Worm (Caenorhabditis elegans) whole organism, late embryonic: ENCODE results near the gene Y48C3A.5.

Experiments used
- C08G9.2 ChIP-seq: sonication (generic microtip); optimal IDR thresholded peaks from 2 replicates; lab custom pipeline; 2016; ENCODE audit warnings: mild to moderate bottlenecking, missing genetic modification characterization, moderate library complexity, missing compliant biosample characterization
- F13H6.1 ChIP-seq: sonication (generic microtip); optimal IDR thresholded peaks from 2 replicates; lab custom pipeline; 2016; ENCODE audit warnings: missing genetic modification characterization, missing compliant biosample characterization
- K02D7.2 ChIP-seq: sonication (generic microtip); optimal IDR thresholded peaks from 2 replicates; lab custom pipeline; 2017; ENCODE audit warnings: mild to moderate bottlenecking, missing genetic modification characterization, missing compliant biosample characterization
- ceh-14 ChIP-seq: sonication (generic microtip); optimal IDR thresholded peaks from 2 replicates; lab custom pipeline; 2016; ENCODE audit warnings: missing genotype, missing genetic modification characterization, missing compliant biosample characterization
- ceh-2 ChIP-seq: sonication (generic microtip); optimal IDR thresholded peaks from 2 replicates; lab custom pipeline; 2016; ENCODE audit warnings: missing genotype, missing genetic modification characterization, missing compliant biosample characterization
- ceh-22 ChIP-seq: sonication (generic microtip); optimal IDR thresholded peaks from 2 replicates; lab custom pipeline; 2017; ENCODE audit warnings: missing biosample characterization, missing genetic modification characterization
- ceh-24 ChIP-seq: sonication (generic microtip); optimal IDR thresholded peaks from 2 replicates; lab custom pipeline; 2016; ENCODE audit warnings: mild to moderate bottlenecking, missing genetic modification characterization, missing compliant biosample characterization
- ceh-48 ChIP-seq: sonication (generic microtip); optimal IDR thresholded peaks from 2 replicates; lab custom pipeline; 2016; ENCODE audit warnings: missing genetic modification characterization, inconsistent platforms, missing compliant biosample characterization
- ceh-6 ChIP-seq: fragments of 200-800 bp; sonication (Bioruptor generic); optimal IDR thresholded peaks from 2 replicates; lab custom pipeline; 2018; ENCODE audit warnings: mild to moderate bottlenecking, missing genetic modification characterization, missing compliant biosample characterization
- ceh-9 ChIP-seq: sonication (generic microtip); optimal IDR thresholded peaks from 2 replicates; lab custom pipeline; 2016; ENCODE audit warnings: mild to moderate bottlenecking, missing genetic modification characterization, inconsistent platforms, missing compliant biosample characterization
- che-1 ChIP-seq: sonication (generic microtip); optimal IDR thresholded peaks from 2 replicates; lab custom pipeline; 2016; ENCODE audit warnings: mild to moderate bottlenecking, missing genetic modification characterization, missing compliant biosample characterization
- dmd-4 ChIP-seq: sonication (generic microtip); optimal IDR thresholded peaks from 2 replicates; lab custom pipeline; 2016; ENCODE audit warnings: borderline replicate concordance, missing genetic modification characterization, missing compliant biosample characterization
- elt-2 ChIP-seq: sonication (generic microtip); optimal IDR thresholded peaks from 2 replicates; lab custom pipeline; 2016; ENCODE audit warnings: missing genetic modification reagents, missing genetic modification characterization, missing compliant biosample characterization
- ets-4 ChIP-seq: sonication (generic microtip); optimal IDR thresholded peaks from 2 replicates; lab custom pipeline; 2016; ENCODE audit warnings: missing genetic modification characterization, missing compliant biosample characterization
- eyg-1 ChIP-seq: sonication (generic microtip); optimal IDR thresholded peaks from 2 replicates; lab custom pipeline; 2016; ENCODE audit warnings: missing genotype, missing genetic modification characterization, missing compliant biosample characterization
- fax-1 ChIP-seq: sonication (generic microtip); optimal IDR thresholded peaks from 2 replicates; lab custom pipeline; 2016; ENCODE audit warnings: missing genotype, missing genetic modification characterization, missing compliant biosample characterization
- fkh-10 ChIP-seq: fragments of 150-350 bp; optimal IDR thresholded peaks from 2 replicates; lab custom pipeline; 2014; ENCODE audit warnings: missing biosample characterization, missing genetic modification reagents, missing genetic modification characterization
- hlh-13 ChIP-seq: fragments of 200-800 bp; sonication (Bioruptor generic); optimal IDR thresholded peaks from 2 replicates; lab custom pipeline; 2018; ENCODE audit warnings: mild to moderate bottlenecking, missing genetic modification characterization, missing compliant biosample characterization
- hlh-15 ChIP-seq: sonication (generic microtip); optimal IDR thresholded peaks from 2 replicates; lab custom pipeline; 2016; ENCODE audit warnings: missing genetic modification characterization, missing compliant biosample characterization
- hlh-8 ChIP-seq: sonication (generic microtip); optimal IDR thresholded peaks from 2 replicates; lab custom pipeline; 2016; ENCODE audit warnings: missing genotype, missing genetic modification characterization, missing compliant biosample characterization
- lin-11 ChIP-seq: fragments of 200-800 bp; sonication (Bioruptor generic); optimal IDR thresholded peaks from 2 replicates; lab custom pipeline; 2018; ENCODE audit warnings: mild to moderate bottlenecking, missing genetic modification characterization, missing compliant biosample characterization
- madf-2 ChIP-seq: sonication (generic microtip); optimal IDR thresholded peaks from 2 replicates; lab custom pipeline; 2017; ENCODE audit warnings: missing genetic modification characterization, missing compliant biosample characterization
- mec-3 ChIP-seq: sonication (generic microtip); optimal IDR thresholded peaks from 2 replicates; lab custom pipeline; 2016; ENCODE audit warnings: borderline replicate concordance, missing genetic modification characterization, missing compliant biosample characterization
- nhr-232 ChIP-seq: sonication (generic microtip); optimal IDR thresholded peaks from 2 replicates; lab custom pipeline; 2016; ENCODE audit warnings: missing genetic modification characterization, missing compliant biosample characterization
- odd-2 ChIP-seq: sonication (generic microtip); optimal IDR thresholded peaks from 2 replicates; lab custom pipeline; 2017; ENCODE audit warnings: antibody characterized with exemption, mild to moderate bottlenecking, missing genetic modification characterization, missing compliant biosample characterization
- pag-3 ChIP-seq: sonication (generic microtip); optimal IDR thresholded peaks from 2 replicates; lab custom pipeline; 2016; ENCODE audit warnings: missing compliant biosample characterization, missing genetic modification characterization, borderline replicate concordance
- pat-9 ChIP-seq: fragments of 200-800 bp; sonication (Bioruptor generic); optimal IDR thresholded peaks from 2 replicates; lab custom pipeline; 2018; ENCODE audit warnings: mild to moderate bottlenecking, missing genetic modification characterization, moderate library complexity, missing compliant biosample characterization
- pha-4 ChIP-seq: fragments of 150-350 bp; optimal IDR thresholded peaks from 2 replicates; lab custom pipeline; 2018; ENCODE audit warnings: missing biosample characterization, missing genetic modification reagents, missing genetic modification characterization
- pros-1 ChIP-seq: fragments of 150-350 bp; optimal IDR thresholded peaks from 2 replicates; lab custom pipeline; 2014; ENCODE audit warnings: missing biosample characterization, missing genetic modification reagents, missing genetic modification characterization
- ref-2 ChIP-seq: sonication (generic microtip); optimal IDR thresholded peaks from 2 replicates; lab custom pipeline; 2016; ENCODE audit warnings: missing genetic modification characterization, missing compliant biosample characterization
- sdc-2 ChIP-seq: sonication (generic microtip); optimal IDR thresholded peaks from 2 replicates; lab custom pipeline; 2016; ENCODE audit warnings: missing genotype, missing genetic modification characterization, missing compliant biosample characterization
- sox-2 ChIP-seq: fragments of 200-800 bp; sonication (Bioruptor generic); IDR thresholded peaks from 2 replicates; pipeline ENCODE4 v1.3.6; 2022; ENCODE audit warnings: missing genetic modification reagents, missing genetic modification characterization, missing compliant biosample characterization
- syd-9 ChIP-seq: sonication (generic microtip); optimal IDR thresholded peaks from 2 replicates; lab custom pipeline; 2016; ENCODE audit warnings: mild to moderate bottlenecking, missing genetic modification characterization, moderate library complexity, missing compliant biosample characterization
- tbx-2 ChIP-seq: sonication (generic microtip); optimal IDR thresholded peaks from 2 replicates; lab custom pipeline; 2016; ENCODE audit warnings: missing genetic modification characterization, missing compliant biosample characterization
- ttx-3 ChIP-seq: sonication (generic microtip); optimal IDR thresholded peaks from 2 replicates; lab custom pipeline; 2016; ENCODE audit warnings: missing genetic modification reagents, missing genetic modification characterization, missing compliant biosample characterization
- unc-42 ChIP-seq: sonication (generic microtip); optimal IDR thresholded peaks from 2 replicates; lab custom pipeline; 2016; ENCODE audit warnings: missing genotype, missing genetic modification characterization, missing compliant biosample characterization
- unc-55 ChIP-seq: sonication (generic microtip); optimal IDR thresholded peaks from 2 replicates; lab custom pipeline; 2017; ENCODE audit warnings: missing biosample characterization, missing genetic modification reagents, missing genetic modification characterization
- unc-86 ChIP-seq: sonication (generic microtip); optimal IDR thresholded peaks from 2 replicates; lab custom pipeline; 2016; ENCODE audit warnings: missing genetic modification characterization, missing compliant biosample characterization
- zip-5 ChIP-seq: sonication (generic microtip); optimal IDR thresholded peaks from 2 replicates; lab custom pipeline; 2016; ENCODE audit warnings: missing genetic modification characterization, missing compliant biosample characterization

The Y48C3A.5 gene

ce11 chrII:13270776-13271175 is at the start of gene Y48C3A.5:
TSS of gene Y48C3A.5 (plus strand) at chrII:13271076.
- TF ChIP-seq ceh-24 (tag; lab: Kevin White, UChicago), result no peak
- TF ChIP-seq, all 69 proteins: peak for 0

ce11 chrII:13230489-13231196 is 40.2 kb upstream of the Y48C3A.5 start:
- TF ChIP-seq unc-42 (tag; lab: Kevin White, UChicago), result no peak
- no peak for TF ChIP-seq F13H6.1 (tag; lab: Kevin White, UChicago)
- no peak for TF ChIP-seq C08G9.2 (tag; lab: Kevin White, UChicago)
- no peak for TF ChIP-seq ceh-22 (tag; lab: Kevin White, UChicago)
- TF ChIP-seq nhr-232 (tag; lab: Kevin White, UChicago), result no peak
- no peak for TF ChIP-seq fax-1 (tag; lab: Kevin White, UChicago)
- TF ChIP-seq mec-3 (tag; lab: Kevin White, UChicago), result no peak
- TF ChIP-seq ceh-2, result no peak
- no peak for TF ChIP-seq lin-11 (tag; lab: Kevin White, UChicago)
- no peak for TF ChIP-seq pha-4
- no peak for TF ChIP-seq ets-4 (tag; lab: Kevin White, UChicago)

DNA sequence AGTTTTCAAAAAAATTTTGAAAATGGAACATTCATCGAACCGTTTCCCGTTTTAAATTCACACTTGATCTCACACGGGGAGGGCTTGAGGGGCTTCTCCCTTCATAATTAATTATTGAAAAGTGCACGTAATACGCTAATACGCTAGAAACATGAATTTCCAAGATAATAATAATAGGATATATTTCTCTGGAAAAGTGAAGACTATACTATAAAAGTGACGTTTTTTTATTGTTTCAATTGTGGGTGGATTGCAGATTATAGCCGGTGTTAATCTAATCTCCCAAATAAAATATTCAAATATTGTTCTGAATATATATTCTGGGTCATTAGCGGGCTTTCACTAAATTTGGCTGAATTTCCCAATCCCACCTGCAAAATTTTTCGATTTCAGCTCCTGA is 37.2 kb upstream of the Y48C3A.5 start:
- TF ChIP-seq ceh-9 (tag; lab: Kevin White, UChicago), result no peak
- TF ChIP-seq dmd-4 (tag; lab: Kevin White, UChicago), result no peak
- TF ChIP-seq hlh-13 (GFP tag; lab: Kevin White, UChicago), result no peak
- TF ChIP-seq tbx-2 (tag; lab: Kevin White, UChicago), result no peak
- no peak for TF ChIP-seq unc-86 (tag; lab: Kevin White, UChicago)
- TF ChIP-seq pros-1 (tag; lab: Kevin White, UChicago), result no peak
- no peak for TF ChIP-seq pag-3 (tag; lab: Kevin White, UChicago)
- TF ChIP-seq odd-2 (tag; lab: Kevin White, UChicago), result no peak
- TF ChIP-seq C08G9.2 (tag; lab: Kevin White, UChicago), result no peak
- no peak for TF ChIP-seq zip-5 (tag; lab: Kevin White, UChicago)
- no peak for TF ChIP-seq K02D7.2 (tag; lab: Kevin White, UChicago)
- TF ChIP-seq ceh-48 (tag; lab: Kevin White, UChicago), result no peak
- no peak for TF ChIP-seq pat-9
- no peak for TF ChIP-seq sdc-2
- no peak for TF ChIP-seq syd-9 (tag; lab: Kevin White, UChicago)
- TF ChIP-seq eyg-1 (tag; lab: Kevin White, UChicago), result no peak
- TF ChIP-seq ets-4 (tag; lab: Kevin White, UChicago), result no peak
- TF ChIP-seq, all 69 proteins: peak for 0

DNA sequence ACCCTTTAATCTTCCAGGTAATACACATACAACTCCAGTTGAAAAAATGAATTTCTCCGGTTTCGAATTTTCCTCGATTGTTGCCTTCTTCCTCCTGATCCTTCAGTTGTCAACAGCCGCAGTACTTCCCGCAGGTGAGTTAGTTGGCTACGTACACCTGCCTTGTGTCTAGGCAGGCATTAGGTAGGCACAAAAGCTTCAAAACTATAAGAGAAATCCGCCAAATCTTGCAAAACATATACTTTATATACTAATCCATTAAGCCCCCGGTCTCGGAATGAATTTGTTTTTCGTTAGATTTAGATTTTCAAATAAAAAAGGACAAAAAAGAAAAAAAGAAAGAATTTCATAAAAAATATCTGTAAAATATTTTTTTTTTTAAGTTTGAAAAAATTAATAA is 35.6 kb upstream of the Y48C3A.5 start, which contains the start of gene flp-16:
Gene flp-16, plus strand, starts transcription at position 18 of the 400 bp plus-strand sequence.
- TF ChIP-seq ceh-14 (tag; lab: Kevin White, UChicago), result no peak
- no peak for TF ChIP-seq unc-55 (GFP tag; lab: Kevin White, UChicago)
- no peak for TF ChIP-seq unc-86 (tag; lab: Kevin White, UChicago)
- no peak for TF ChIP-seq fkh-10 (GFP tag; lab: Kevin White, UChicago)
- TF ChIP-seq che-1 (tag; lab: Kevin White, UChicago), result no peak
- TF ChIP-seq K02D7.2 (tag; lab: Kevin White, UChicago), result no peak
- no peak for TF ChIP-seq ttx-3 (tag; lab: Kevin White, UChicago)
- TF ChIP-seq eyg-1 (tag; lab: Kevin White, UChicago), result no peak
- no peak for TF ChIP-seq hlh-8 (tag; lab: Kevin White, UChicago)
- TF ChIP-seq ceh-9 (tag; lab: Kevin White, UChicago), result no peak
- TF ChIP-seq madf-2, result no peak
- no peak for TF ChIP-seq ref-2 (tag; lab: Kevin White, UChicago)
- TF ChIP-seq ceh-6, result no peak
- no peak for TF ChIP-seq elt-2 (tag; lab: Kevin White, UChicago)
- no peak for TF ChIP-seq hlh-15 (tag; lab: Kevin White, UChicago)
- TF ChIP-seq sdc-2, result no peak
- TF ChIP-seq sox-2, result no peak
